Fruit fly (Drosophila melanogaster): ENCODE measurements around the gene CG9717.

- TF ChIP-seq Hr96 (GFP tag; optimal IDR thresholded peaks at IDR 0.05) (no peak), bab1 (GFP tag; optimal IDR thresholded peaks at IDR 0.05) (no peak), tj (GFP tag; optimal IDR thresholded peaks at IDR 0.05) (no peak), Crg-1 (GFP tag; optimal IDR thresholded peaks at IDR 0.05) (no peak), CG11617 (GFP tag; optimal IDR thresholded peaks at IDR 0.05) (no peak), CG5204 (GFP tag; optimal IDR thresholded peaks at IDR 0.05) (no peak), CG7045 (GFP tag; optimal IDR thresholded peaks at IDR 0.05) (no peak), CG33017 (tag; optimal IDR thresholded peaks at IDR 0.05) (no peak), CG14711 (tag; optimal IDR thresholded peaks at IDR 0.05) (no peak), CG12768 (GFP tag; optimal IDR thresholded peaks at IDR 0.05) (no peak), cic (GFP tag; optimal IDR thresholded peaks at IDR 0.05) (no peak), ovo (GFP tag; optimal IDR thresholded peaks at IDR 0.05) (no peak)
Observed at dm6 chr3R:30590845-30591244, 3.7 kb upstream of the CG9717 start.

Measured in whole organism, adult.